Worm (Caenorhabditis elegans) whole organism, L2 larva: ENCODE measurements around the gene gphr-2.

Experiments used
- lin-11 ChIP-seq: fragments of 150-350 bp; sonication (generic microtip); optimal IDR thresholded peaks from 2 replicates; lab custom pipeline; 2014; ENCODE audit warnings: missing biosample characterization, missing genetic modification characterization, inconsistent platforms, mixed read lengths
- lsy-2 ChIP-seq, 2 experiments: fragments of 150-350 bp in 1 of 2; sonication (generic microtip) in 1 of 2; optimal IDR thresholded peaks; 2 replicates each; lab custom pipeline; 2014 to 2017; ENCODE audit warnings: missing biosample characterization in 2 of 2, missing genetic modification characterization in 2 of 2
- nhr-237 ChIP-seq: fragments of 150-350 bp; optimal IDR thresholded peaks from 2 replicates; lab custom pipeline; 2014; ENCODE audit warnings: missing biosample characterization, missing genetic modification characterization
- snpc-4 ChIP-seq: fragments of 150-350 bp; optimal IDR thresholded peaks from 2 replicates; lab custom pipeline; 2014; ENCODE audit warnings: missing biosample characterization, missing genetic modification characterization
- unc-39 ChIP-seq: fragments of 150-350 bp; optimal IDR thresholded peaks from 2 replicates; lab custom pipeline; 2014; ENCODE audit warnings: missing biosample characterization, missing genetic modification characterization
- ztf-4 ChIP-seq: fragments of 150-350 bp; optimal IDR thresholded peaks from 2 replicates; lab custom pipeline; 2014; ENCODE audit warnings: missing biosample characterization, missing genetic modification characterization

ce11 chrX:14311583-14311982, 4.0 kb upstream of the gphr-2 start, which contains the start of gene mgrn-1:
- TF ChIP-seq ztf-4 (tag; lab: Kevin White, UChicago) (no peak), nhr-237 (tag; lab: Kevin White, UChicago) (no peak), unc-39 (tag; lab: Kevin White, UChicago) (no peak), lin-11 (tag; lab: Kevin White, UChicago) (no peak), lsy-2 (tag; optimal IDR thresholded peaks at IDR 0.05; lab: Kevin White, UChicago) (no peak), snpc-4 (tag; lab: Kevin White, UChicago) (no peak)
